Fruit fly (Drosophila melanogaster): ENCODE results near the gene CG7987.

Gene CG7987

DNA sequence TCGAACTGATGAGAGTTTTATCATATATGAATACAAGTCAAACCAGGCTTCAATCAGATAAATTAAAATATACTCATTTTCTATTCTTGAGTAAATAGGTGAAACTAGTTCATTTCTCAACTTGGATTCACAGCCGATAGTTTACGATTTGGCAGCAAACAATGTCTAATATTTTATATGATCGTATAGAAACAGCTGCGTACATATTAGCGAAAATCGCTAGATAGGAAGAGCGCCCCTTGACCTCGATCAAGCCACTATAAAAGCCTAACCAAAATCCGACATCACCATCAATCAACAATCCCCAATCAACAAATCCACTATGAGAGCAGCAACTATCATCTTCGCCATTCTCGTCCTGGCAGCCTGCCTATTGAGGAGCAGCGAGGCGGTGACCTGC lies 13.6 kb downstream of the CG7987 start, which contains the start of gene CG14851:
TSS of gene CG14851 (plus strand) at position 301 of the 400 bp plus-strand sequence.
- no peak for TF ChIP-seq fd96Ca (GFP tag; IDR thresholded peaks at IDR 0.05)
- no peak for TF ChIP-seq CG14655 (GFP tag; optimal IDR thresholded peaks at IDR 0.05)

DNA sequence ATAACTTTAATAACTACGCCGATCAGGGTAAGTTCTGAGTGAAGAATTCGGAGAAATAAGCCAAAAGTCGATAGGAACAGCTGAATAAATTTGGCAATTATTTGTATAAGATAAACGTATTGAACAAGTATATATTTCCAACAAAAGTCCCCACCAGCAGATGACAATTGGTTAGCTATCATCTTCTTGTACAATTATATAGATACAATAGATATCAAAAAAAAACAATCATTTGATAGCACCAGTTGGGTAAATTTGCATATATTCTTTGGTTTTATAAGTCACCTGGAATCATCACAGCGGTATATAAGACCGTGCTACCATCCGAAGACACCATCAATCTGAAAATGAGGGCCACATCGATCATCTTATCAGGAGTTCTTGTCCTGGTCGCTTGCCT lies 15.1 kb downstream of the CG7987 start, which contains the start of gene Jig:
TSS of gene Jig (plus strand) at position 301 of the 400 bp plus-strand sequence.
- TF ChIP-seq Pif1A (GFP tag; optimal IDR thresholded peaks at IDR 0.05) (no peak), CG12605 (GFP tag; IDR thresholded peaks at IDR 0.05) (no peak), CG8301 (tag; optimal IDR thresholded peaks at IDR 0.05) (no peak), CG13204 (GFP tag; optimal IDR thresholded peaks at IDR 0.05) (no peak), CG4496 (GFP tag; IDR thresholded peaks at IDR 0.05) (no peak), CG15710 (tag; optimal IDR thresholded peaks at IDR 0.05) (no peak), Ets98B (GFP tag; IDR thresholded peaks at IDR 0.05) (no peak), CG8159 (tag; optimal IDR thresholded peaks at IDR 0.05) (no peak), Snoo (tag; optimal IDR thresholded peaks at IDR 0.05) (no peak), CG14655 (GFP tag; optimal IDR thresholded peaks at IDR 0.05) (no peak), Pif1B (GFP tag; optimal IDR thresholded peaks at IDR 0.05) (no peak), rn (GFP tag; IDR thresholded peaks at IDR 0.05) (no peak), CG9948 (tag; optimal IDR thresholded peaks at IDR 0.05) (no peak), CG32121 (GFP tag; IDR thresholded peaks at IDR 0.05) (no peak), EcR (GFP tag; optimal IDR thresholded peaks at IDR 0.05) (no peak)

dm6 chr3R:14559954-14560353 lies 15.7 kb downstream of the CG7987 start, which contains the start of gene CG14854:
TSS of gene CG14854 (minus strand) at chr3R:14560054.
- TF ChIP-seq CG8301 (tag; optimal IDR thresholded peaks at IDR 0.05) (no peak), Ets98B (GFP tag; IDR thresholded peaks at IDR 0.05) (no peak), D1 (tag; optimal IDR thresholded peaks at IDR 0.05) (no peak), Pif1B (GFP tag; optimal IDR thresholded peaks at IDR 0.05) (no peak)

DNA sequence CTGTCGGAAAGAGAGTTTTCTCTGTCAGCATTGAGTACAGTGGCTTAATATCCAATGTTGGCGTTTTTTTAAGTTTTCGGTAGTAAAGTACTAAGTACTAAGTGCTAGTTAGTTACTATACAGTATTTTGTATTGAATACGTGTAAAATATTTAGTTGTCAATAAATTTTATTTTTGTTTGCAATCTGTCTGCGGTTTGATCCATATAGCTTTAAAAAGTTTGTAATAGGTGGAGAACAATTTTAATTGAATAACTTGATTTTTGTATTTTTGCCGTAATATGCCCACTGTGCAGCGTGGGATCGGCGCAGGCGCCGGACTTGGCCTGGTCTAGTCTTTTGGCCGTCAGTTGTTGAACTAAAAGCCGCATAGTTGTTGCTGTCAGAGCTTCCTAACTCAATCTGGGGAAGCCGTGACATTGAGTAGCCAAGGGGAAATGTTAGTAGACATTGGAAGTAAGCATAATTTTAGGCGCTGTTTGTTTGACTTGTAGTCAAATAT lies 17.3 kb downstream of the CG7987 start:
- TF ChIP-seq Pif1B (GFP tag; optimal IDR thresholded peaks at IDR 0.05) (peak; percentile 46), CG32121 (GFP tag; IDR thresholded peaks at IDR 0.05) (peak; percentile 83), EcR (GFP tag; optimal IDR thresholded peaks at IDR 0.05) (no peak), fd96Ca (GFP tag; IDR thresholded peaks at IDR 0.05) (peak; percentile 64), CG12605 (GFP tag; IDR thresholded peaks at IDR 0.05) (0 out of 2 replicates have a peak, but pooled peaks have one; percentile 30), CG34367 (tag; optimal IDR thresholded peaks at IDR 0.05) (peak; percentile 22), CG15710 (tag; optimal IDR thresholded peaks at IDR 0.05) (peak; percentile 67), Pif1A (GFP tag; optimal IDR thresholded peaks at IDR 0.05) (peak; percentile 72), gl (tag; optimal IDR thresholded peaks at IDR 0.05) (no peak), rn (GFP tag; IDR thresholded peaks at IDR 0.05) (peak; percentile 61), CG4496 (GFP tag; IDR thresholded peaks at IDR 0.05) (peak; percentile 78; the same call in 2 of the 3 replicates), Ets98B (GFP tag; IDR thresholded peaks at IDR 0.05) (peak; percentile 77), CG10348 (GFP tag; IDR thresholded peaks at IDR 0.05) (peak; percentile 51), CG8301 (tag; optimal IDR thresholded peaks at IDR 0.05) (peak; percentile 82), CG13204 (GFP tag; optimal IDR thresholded peaks at IDR 0.05) (no peak), Snoo (tag; optimal IDR thresholded peaks at IDR 0.05) (peak; percentile 63), CG17806 (tag; optimal IDR thresholded peaks at IDR 0.05) (peak; percentile 59), CG14655 (GFP tag; optimal IDR thresholded peaks at IDR 0.05) (peak; percentile 83), CG8159 (tag; optimal IDR thresholded peaks at IDR 0.05) (peak; percentile 82), CG9948 (tag; optimal IDR thresholded peaks at IDR 0.05) (peak; percentile 67), D1 (tag; optimal IDR thresholded peaks at IDR 0.05) (no peak)

DNA sequence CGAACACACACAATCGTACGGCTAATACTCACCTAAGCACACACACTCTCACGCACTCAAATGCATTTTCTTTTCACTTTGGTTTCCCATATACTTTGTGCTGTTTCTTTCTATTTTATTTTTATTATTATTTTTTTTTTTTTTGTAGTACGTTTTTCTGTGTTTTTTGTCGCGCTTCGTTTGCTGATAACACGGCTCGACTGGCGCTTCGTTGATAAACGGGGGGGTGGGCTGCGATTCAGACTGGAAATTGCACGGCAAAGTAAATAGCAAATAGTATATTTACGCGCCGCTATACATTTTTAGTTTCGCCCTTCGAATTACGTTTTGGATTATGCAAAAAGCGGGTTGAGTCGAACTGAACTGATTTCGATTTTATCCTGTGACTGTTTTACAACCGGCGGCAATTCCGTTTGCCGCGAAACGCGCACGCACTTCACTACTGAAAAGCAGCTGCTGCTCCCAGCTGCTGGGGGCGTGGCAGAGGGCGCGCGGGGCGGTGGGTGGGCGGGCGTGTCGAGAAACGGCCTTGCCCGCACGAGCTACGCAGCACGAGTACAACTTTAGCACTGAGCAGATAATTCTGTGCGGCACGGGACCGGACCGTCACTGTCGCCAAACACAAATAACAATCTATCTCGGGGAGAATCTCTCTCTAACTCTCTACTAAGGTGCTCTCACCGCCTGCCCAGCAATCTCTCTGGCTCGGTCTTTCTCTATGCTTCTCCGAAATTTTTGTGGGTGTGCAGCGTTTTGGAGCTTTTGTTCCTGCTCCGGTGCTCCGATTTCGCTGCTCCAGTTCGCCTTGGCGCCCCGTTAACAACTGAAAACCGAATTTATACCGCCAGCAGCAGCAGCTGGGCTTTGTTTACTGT lies 18.0 kb downstream of the CG7987 start, which contains the start of gene Pde6:
TSS of gene Pde6 (minus strand) at position 825 of the 875 bp plus-strand sequence.
- TF ChIP-seq CG13204 (GFP tag; optimal IDR thresholded peaks at IDR 0.05) = peak; percentile 36
- peak; percentile 13 for TF ChIP-seq CG8159 (tag; optimal IDR thresholded peaks at IDR 0.05)
- no peak for TF ChIP-seq D1 (tag; optimal IDR thresholded peaks at IDR 0.05)
- peak; percentile 53 for TF ChIP-seq gl (tag; optimal IDR thresholded peaks at IDR 0.05)
- peak; percentile 96 for TF ChIP-seq CG12605 (GFP tag; IDR thresholded peaks at IDR 0.05)
- TF ChIP-seq CG15710 (tag; optimal IDR thresholded peaks at IDR 0.05) = peak; percentile 63
- TF ChIP-seq Snoo (tag; optimal IDR thresholded peaks at IDR 0.05) = peak; percentile 14
- peak; percentile 44 for TF ChIP-seq CG34367 (tag; optimal IDR thresholded peaks at IDR 0.05)
- peak; percentile 29 for TF ChIP-seq CG9948 (tag; optimal IDR thresholded peaks at IDR 0.05)
- TF ChIP-seq CG14655 (GFP tag; optimal IDR thresholded peaks at IDR 0.05) = peak; percentile 81
- TF ChIP-seq Pif1B (GFP tag; optimal IDR thresholded peaks at IDR 0.05) = peak; percentile 88
- peak; percentile 88 for TF ChIP-seq CG4496 (GFP tag; IDR thresholded peaks at IDR 0.05)
- TF ChIP-seq Ets98B (GFP tag; IDR thresholded peaks at IDR 0.05) = peak; percentile 84
- peak; percentile 65 for TF ChIP-seq CG8301 (tag; optimal IDR thresholded peaks at IDR 0.05)
- TF ChIP-seq CG10348 (GFP tag; IDR thresholded peaks at IDR 0.05) = no peak
- TF ChIP-seq fd96Ca (GFP tag; IDR thresholded peaks at IDR 0.05) = peak; percentile 84
- TF ChIP-seq CG32121 (GFP tag; IDR thresholded peaks at IDR 0.05) = peak; percentile 85
- no peak for TF ChIP-seq EcR (GFP tag; optimal IDR thresholded peaks at IDR 0.05)
- TF ChIP-seq CG17806 (tag; optimal IDR thresholded peaks at IDR 0.05) = peak; percentile 28
- TF ChIP-seq Pif1A (GFP tag; optimal IDR thresholded peaks at IDR 0.05) = peak; percentile 85
- peak; percentile 73; the same call in 1 of the 2 replicates for TF ChIP-seq rn (GFP tag; IDR thresholded peaks at IDR 0.05)

Data from whole organism, pupa.